Fruit fly (Drosophila melanogaster) whole organism, wandering third instar larva: ENCODE data around the gene CG5846.

Source experiments
- Abd-B ChIP-seq: fragments of >200 bp; optimal IDR thresholded peaks from 2 replicates; lab custom pipeline; 2017; ENCODE audit warnings: missing biosample characterization, missing genetic modification characterization
- CG32264 ChIP-seq: fragments of 200-800 bp; sonication (Bioruptor generic); optimal IDR thresholded peaks from 2 replicates; lab custom pipeline; 2016; ENCODE audit warnings: missing biosample characterization, missing genetic modification characterization
- CG9705 ChIP-seq: fragments of 200-800 bp; sonication (Bioruptor generic); optimal IDR thresholded peaks from 2 replicates; lab custom pipeline; 2018; ENCODE audit warnings: missing biosample characterization, mild to moderate bottlenecking, missing genetic modification characterization
- CrebA ChIP-seq: fragments of 200-800 bp; sonication (Bioruptor generic); optimal IDR thresholded peaks from 2 replicates; lab custom pipeline; 2016; ENCODE audit warnings: missing biosample characterization, mild to moderate bottlenecking, missing genetic modification characterization, borderline replicate concordance
- Dfd ChIP-seq: fragments of >200 bp; optimal IDR thresholded peaks from 2 replicates; lab custom pipeline; 2017; ENCODE audit warnings: missing biosample characterization, missing genetic modification characterization
- Dif ChIP-seq: fragments of 200-275, 200-300 bp; sonication (Bioruptor generic); optimal IDR thresholded peaks from 2 replicates; lab custom pipeline; 2018; ENCODE audit warnings: missing biosample characterization, missing genetic modification characterization; ENCODE audit not compliant: partially characterized antibody
- GATAd ChIP-seq: sonication (Bioruptor generic); optimal IDR thresholded peaks from 2 replicates; lab custom pipeline; 2016; ENCODE audit warnings: missing biosample characterization, missing genetic modification characterization
- HLH106 ChIP-seq: fragments of 200-800 bp; optimal IDR thresholded peaks from 3 replicates; lab custom pipeline; 2019; ENCODE audit warnings: missing biosample characterization, mild to moderate bottlenecking, missing genetic modification characterization, moderate library complexity
- Hnf4 ChIP-seq: fragments of 200-800 bp; sonication (Bioruptor generic); optimal IDR thresholded peaks from 2 replicates; lab custom pipeline; 2016; ENCODE audit warnings: missing biosample characterization, mild to moderate bottlenecking, missing genetic modification characterization
- Hr78 ChIP-seq: fragments of >200 bp; optimal IDR thresholded peaks from 2 replicates; lab custom pipeline; 2017; ENCODE audit warnings: missing biosample characterization, missing genetic modification characterization
- Hr83 ChIP-seq: fragments of 200-300 bp; sonication (Bioruptor generic); optimal IDR thresholded peaks from 2 replicates; lab custom pipeline; 2016; ENCODE audit warnings: missing biosample characterization, mild to moderate bottlenecking, missing genetic modification characterization, moderate library complexity; ENCODE audit not compliant: poor library complexity, severe bottlenecking
- Jra ChIP-seq: sonication (Bioruptor generic); optimal IDR thresholded peaks from 2 replicates; lab custom pipeline; 2016; ENCODE audit warnings: missing biosample characterization, missing genetic modification characterization
- Mio ChIP-seq: sonication (Bioruptor generic); optimal IDR thresholded peaks from 2 replicates; lab custom pipeline; 2016; ENCODE audit warnings: missing biosample characterization, missing genetic modification characterization
- Myc ChIP-seq: fragments of >200 bp; optimal IDR thresholded peaks from 2 replicates; lab custom pipeline; 2017
- N ChIP-seq: fragments of >200 bp; optimal IDR thresholded peaks from 2 replicates; lab custom pipeline; 2018; ENCODE audit warnings: missing biosample characterization, missing external identifiers, missing genetic modification characterization
- OdsH ChIP-seq: fragments of 200-800 bp; sonication (Bioruptor generic); optimal IDR thresholded peaks from 2 replicates; lab custom pipeline; 2016; ENCODE audit warnings: missing biosample characterization, mild to moderate bottlenecking, missing genetic modification characterization
- Rel ChIP-seq, 2 experiments: fragments of 200-800 bp; sonication (Bioruptor generic) in 1 of 2; optimal IDR thresholded peaks; 2 replicates in 1 of 2; 3 replicates in 1 of 2; lab custom pipeline; 2016 to 2019; ENCODE audit warnings: mild to moderate bottlenecking in 2 of 2, missing biosample characterization in 2 of 2, missing genetic modification characterization in 2 of 2, moderate library complexity in 1 of 2
- Sp1 ChIP-seq: fragments of 200-800 bp; sonication (Bioruptor generic); optimal IDR thresholded peaks from 3 replicates; lab custom pipeline; 2019; ENCODE audit warnings: missing biosample characterization, mild to moderate bottlenecking, missing genetic modification characterization, moderate library complexity
- Vsx2 ChIP-seq: fragments of 200-300, 225-300 bp; sonication (Bioruptor generic); optimal IDR thresholded peaks from 2 replicates; lab custom pipeline; 2018; ENCODE audit warnings: missing biosample characterization, missing genetic modification characterization; ENCODE audit not compliant: partially characterized antibody
- br ChIP-seq: fragments of 200-800 bp; sonication (Bioruptor generic); optimal IDR thresholded peaks from 2 replicates; lab custom pipeline; 2016; ENCODE audit warnings: missing biosample characterization, missing genetic modification characterization
- brk ChIP-seq: fragments of 200-800 bp; sonication (Bioruptor generic); optimal IDR thresholded peaks from 2 replicates; lab custom pipeline; 2016; ENCODE audit warnings: missing biosample characterization, mild to moderate bottlenecking, missing genetic modification characterization
- dl ChIP-seq, 2 experiments: fragments of 175-275, 200-275 bp in 1 of 2; fragments of 200-275 bp in 1 of 2; sonication (Bioruptor generic); optimal IDR thresholded peaks; lab custom pipeline; 2018; ENCODE audit warnings: mild to moderate bottlenecking in 2 of 2, missing biosample characterization in 2 of 2, missing genetic modification characterization in 2 of 2, moderate library complexity in 2 of 2; ENCODE audit not compliant: partially characterized antibody in 2 of 2, insufficient read depth in 1 of 2
- dmrt93B ChIP-seq: fragments of 200-800 bp; sonication (Bioruptor generic); optimal IDR thresholded peaks from 2 replicates; lab custom pipeline; 2018; ENCODE audit warnings: missing biosample characterization, mild to moderate bottlenecking, missing genetic modification characterization
- dsf ChIP-seq: sonication (Bioruptor generic); optimal IDR thresholded peaks from 2 replicates; lab custom pipeline; 2016; ENCODE audit warnings: missing biosample characterization, missing genetic modification characterization, borderline replicate concordance
- ey ChIP-seq: fragments of 200-800 bp; sonication (Bioruptor generic); optimal IDR thresholded peaks from 2 replicates; lab custom pipeline; 2016; ENCODE audit warnings: missing biosample characterization, missing genetic modification characterization
- foxo ChIP-seq, 2 experiments: fragments of 200-800 bp; sonication (Bioruptor generic); optimal IDR thresholded peaks; 2 replicates in 1 of 2; 3 replicates in 1 of 2; lab custom pipeline; 2016 to 2017; ENCODE audit warnings: missing biosample characterization in 2 of 2, missing genetic modification characterization in 2 of 2
- fru ChIP-seq: fragments of 200-800 bp; sonication (Bioruptor generic); optimal IDR thresholded peaks from 3 replicates; lab custom pipeline; 2016; ENCODE audit warnings: missing biosample characterization, mild to moderate bottlenecking, missing genetic modification characterization
- h ChIP-seq: fragments of 200-800 bp; sonication (Bioruptor generic); optimal IDR thresholded peaks from 3 replicates; lab custom pipeline; 2016; ENCODE audit warnings: missing biosample characterization, mild to moderate bottlenecking, missing genetic modification characterization
- jim ChIP-seq: fragments of 175-275, 200-325 bp; sonication (Bioruptor generic); optimal IDR thresholded peaks from 2 replicates; lab custom pipeline; 2016; ENCODE audit warnings: missing biosample characterization, mild to moderate bottlenecking, missing genetic modification characterization
- lola ChIP-seq: fragments of >200 bp; optimal IDR thresholded peaks from 2 replicates; lab custom pipeline; 2017; ENCODE audit warnings: missing biosample characterization, missing genetic modification characterization
- pan ChIP-seq: fragments of >200 bp; optimal IDR thresholded peaks from 2 replicates; lab custom pipeline; 2017
- psq ChIP-seq: fragments of 200-800 bp; sonication (Bioruptor generic); optimal IDR thresholded peaks from 3 replicates; lab custom pipeline; 2017; ENCODE audit warnings: missing biosample characterization, mild to moderate bottlenecking, missing genetic modification characterization, moderate library complexity
- rgr ChIP-seq: fragments of 200-800 bp; sonication (Bioruptor generic); optimal IDR thresholded peaks from 3 replicates; lab custom pipeline; 2016; ENCODE audit warnings: missing biosample characterization, mild to moderate bottlenecking, missing genetic modification characterization
- sage ChIP-seq: fragments of 200-800 bp; sonication (Bioruptor generic); optimal IDR thresholded peaks from 2 replicates; lab custom pipeline; 2016; ENCODE audit warnings: missing biosample characterization, mild to moderate bottlenecking, missing genetic modification characterization
- sv ChIP-seq: fragments of 200-800 bp; sonication (Bioruptor generic); optimal IDR thresholded peaks from 3 replicates; lab custom pipeline; 2016; ENCODE audit warnings: missing biosample characterization, missing genetic modification characterization
- tai ChIP-seq: sonication (Bioruptor generic); optimal IDR thresholded peaks from 2 replicates; lab custom pipeline; 2016; ENCODE audit warnings: missing biosample characterization, missing genetic modification characterization
- usp ChIP-seq: fragments of >200 bp; optimal IDR thresholded peaks from 2 replicates; lab custom pipeline; 2017; ENCODE audit warnings: missing biosample characterization, missing genetic modification characterization
- woc ChIP-seq: sonication (Bioruptor generic); optimal IDR thresholded peaks from 2 replicates; lab custom pipeline; 2016; ENCODE audit warnings: missing biosample characterization, mild to moderate bottlenecking, missing genetic modification characterization

Gene CG5846

dm6 chr2L:9919218-9919617 is 37.8 kb downstream of the CG5846 start:
- no peak for TF ChIP-seq sage (GFP tag; lab: Kevin White, UChicago)

- TF ChIP-seq Abd-B (GFP tag; lab: Kevin White, UChicago) (no peak), Dfd (GFP tag; lab: Kevin White, UChicago) (no peak), jim (GFP tag; lab: Kevin White, UChicago) (no peak), pan (no peak), dsf (GFP tag; lab: Kevin White, UChicago) (peak; percentile 28), psq (peak; percentile 61), OdsH (GFP tag; lab: Kevin White, UChicago) (peak; percentile 75), Sp1 (GFP tag; lab: Kevin White, UChicago) (peak; percentile 68), GATAd (GFP tag; lab: Kevin White, UChicago) (no peak), Rel (GFP tag; optimal IDR thresholded peaks at IDR 0.05; lab: Kevin White, UChicago) (no peak), Rel (tag; optimal IDR thresholded peaks at IDR 0.05; lab: Kevin White, UChicago) (no peak), rgr (peak; percentile 61), Mio (GFP tag; lab: Kevin White, UChicago) (no peak), N (GFP tag; lab: Kevin White, UChicago) (no peak), Vsx2 (no peak), dl (GFP tag; optimal IDR thresholded peaks at IDR 0.05; lab: Kevin White, UChicago; ENCODE audit: insufficient read depth in 1 of 2, partially characterized antibody in 2 of 2) (peak in 1 of 2 experiments; percentile 5), woc (peak; percentile 36), tai (GFP tag; lab: Kevin White, UChicago) (no peak), Jra (GFP tag; lab: Kevin White, UChicago) (peak; percentile 70), ey (GFP tag; lab: Kevin White, UChicago) (peak; percentile 57), Dif (GFP tag; lab: Kevin White, UChicago) (peak; percentile 45), usp (no peak), foxo (GFP tag; optimal IDR thresholded peaks at IDR 0.05; lab: Kevin White, UChicago) (peak in 1 of 2 experiments; percentile 83), HLH106 (tag; lab: Kevin White, UChicago) (peak; percentile 68), CrebA (GFP tag; lab: Kevin White, UChicago) (peak; percentile 97), br (GFP tag; lab: Kevin White, UChicago) (peak; percentile 55), h (GFP tag; lab: Kevin White, UChicago) (peak; percentile 70), Hr83 (GFP tag; lab: Kevin White, UChicago) (peak; percentile 56), sv (GFP tag; lab: Kevin White, UChicago) (peak; percentile 47), Hnf4 (peak; percentile 86), lola (GFP tag; lab: Kevin White, UChicago) (no peak), brk (GFP tag; lab: Kevin White, UChicago) (no peak), fru (GFP tag; lab: Kevin White, UChicago) (peak; percentile 79), Myc (lab: Kevin White, UChicago) (no peak), dmrt93B (peak; percentile 19), Hr78 (GFP tag; lab: Kevin White, UChicago) (no peak), CG32264 (GFP tag; lab: Kevin White, UChicago) (no peak), sage (GFP tag; lab: Kevin White, UChicago) (peak; percentile 56), CG9705 (GFP tag; lab: Kevin White, UChicago) (peak; percentile 31)
Observed at dm6 chr2L:9918020-9918959, 38.7 kb downstream of the CG5846 start, which contains the start of the genes CG5885 and CG4598. TSS of gene CG5885 (minus strand) at chr2L:9918330. TSS of gene CG4598 (plus strand) at chr2L:9918618.
